Worm (Caenorhabditis elegans): Measurements from ENCODE around the gene F08F8.11.
A peak's percentile ranks its signal among the peaks of the same experiment; 100 is the strongest.

F08F8.11 gene

ce11 chrIII:7331671-7332070 lies 34.0 kb upstream of the F08F8.11 start:
- no peak for TF ChIP-seq lin-13 (tag; optimal IDR thresholded peaks at IDR 0.05)
- no peak for TF ChIP-seq pha-4 (tag; optimal IDR thresholded peaks at IDR 0.05)
- TF ChIP-seq unc-39 (tag; optimal IDR thresholded peaks at IDR 0.05) = no peak
- TF ChIP-seq unc-62 (GFP tag; optimal IDR thresholded peaks at IDR 0.05) = no peak

ce11 chrIII:7335220-7335619 lies 30.5 kb upstream of the F08F8.11 start, which contains the start of gene F56C9.10:
Gene F56C9.10 (minus strand): TSS chrIII:7335316.
- peak; percentile 83 for TF ChIP-seq unc-62 (GFP tag; optimal IDR thresholded peaks at IDR 0.05)
- TF ChIP-seq snpc-4 (tag; optimal IDR thresholded peaks at IDR 0.05) = no peak
- peak; percentile 48 for TF ChIP-seq nhr-237 (tag; optimal IDR thresholded peaks at IDR 0.05)
- no peak for TF ChIP-seq zip-8 (tag; optimal IDR thresholded peaks at IDR 0.05)
- TF ChIP-seq sptf-1 (tag; optimal IDR thresholded peaks at IDR 0.05) = no peak
- TF ChIP-seq unc-39 (tag; optimal IDR thresholded peaks at IDR 0.05) = no peak
- TF ChIP-seq nhr-2 (tag; optimal IDR thresholded peaks at IDR 0.05) = no peak
- no peak for TF ChIP-seq lsy-2 (tag; optimal IDR thresholded peaks at IDR 0.05)
- TF ChIP-seq ham-2 (GFP tag; optimal IDR thresholded peaks at IDR 0.05) = peak; percentile 9
- TF ChIP-seq lin-32 (GFP tag; optimal IDR thresholded peaks at IDR 0.05) = no peak
- peak; percentile 65 for TF ChIP-seq unc-120 (tag; optimal IDR thresholded peaks at IDR 0.05; ENCODE audit: poor library complexity, severe bottlenecking)
- TF ChIP-seq nhr-76 (tag; optimal IDR thresholded peaks at IDR 0.05) = no peak
- TF ChIP-seq mab-5 (tag; optimal IDR thresholded peaks at IDR 0.05) = no peak
- TF ChIP-seq pha-4 (tag; optimal IDR thresholded peaks at IDR 0.05) = no peak
- TF ChIP-seq M03D4.4 (tag; optimal IDR thresholded peaks at IDR 0.05) = no peak
- TF ChIP-seq elt-3 (tag; optimal IDR thresholded peaks at IDR 0.05) = no peak
- TF ChIP-seq ceh-43 (GFP tag; optimal IDR thresholded peaks at IDR 0.05) = no peak
- TF ChIP-seq mep-1 (tag; optimal IDR thresholded peaks at IDR 0.05) = peak; percentile 14
- no peak for TF ChIP-seq elt-1 (tag; optimal IDR thresholded peaks at IDR 0.05; ENCODE audit: borderline replicate concordance, insufficient read depth)
- TF ChIP-seq ztf-11 (tag; optimal IDR thresholded peaks at IDR 0.05) = no peak
- TF ChIP-seq lin-13 (tag; optimal IDR thresholded peaks at IDR 0.05) = no peak
- peak; percentile 66 for TF ChIP-seq blmp-1 (tag; optimal IDR thresholded peaks at IDR 0.05)
- peak; percentile 15 for TF ChIP-seq cnd-1 (tag; optimal IDR thresholded peaks at IDR 0.05)
- peak; percentile 77 for TF ChIP-seq hlh-1 (tag; optimal IDR thresholded peaks at IDR 0.05)
- no peak for TF ChIP-seq ceh-83 (GFP tag; optimal IDR thresholded peaks at IDR 0.05)
- TF ChIP-seq ceh-39 (tag; optimal IDR thresholded peaks at IDR 0.05) = no peak
- TF ChIP-seq sem-2 (GFP tag; optimal IDR thresholded peaks at IDR 0.05) = no peak
- no peak for TF ChIP-seq drap-1 (GFP tag; optimal IDR thresholded peaks at IDR 0.05)
- TF ChIP-seq nhr-28 (tag; optimal IDR thresholded peaks at IDR 0.05) = no peak
- peak; percentile 6 for TF ChIP-seq mls-2 (tag; optimal IDR thresholded peaks at IDR 0.05)
- TF ChIP-seq ces-1 (GFP tag; optimal IDR thresholded peaks at IDR 0.05) = peak; percentile 32
- no peak for TF ChIP-seq bed-3 (GFP tag; optimal IDR thresholded peaks at IDR 0.05)
- no peak for TF ChIP-seq flh-1 (GFP tag; optimal IDR thresholded peaks at IDR 0.05)
- TF ChIP-seq nhr-12 (tag; optimal IDR thresholded peaks at IDR 0.05) = no peak
- TF ChIP-seq tbx-8 (GFP tag; optimal IDR thresholded peaks at IDR 0.05) = no peak

ce11 chrIII:7336214-7336613 lies 29.5 kb upstream of the F08F8.11 start, which contains the start of gene gsp-2:
Gene gsp-2 (plus strand): TSS chrIII:7336587.
- no peak for TF ChIP-seq elt-1 (tag; optimal IDR thresholded peaks at IDR 0.05; ENCODE audit: borderline replicate concordance, insufficient read depth)
- TF ChIP-seq nhr-76 (tag; optimal IDR thresholded peaks at IDR 0.05) = no peak
- TF ChIP-seq drap-1 (GFP tag; optimal IDR thresholded peaks at IDR 0.05) = peak; percentile 43
- TF ChIP-seq ceh-39 (tag; optimal IDR thresholded peaks at IDR 0.05) = no peak
- TF ChIP-seq ztf-11 (tag; optimal IDR thresholded peaks at IDR 0.05) = no peak
- no peak for TF ChIP-seq ham-2 (GFP tag; optimal IDR thresholded peaks at IDR 0.05)
- no peak for TF ChIP-seq blmp-1 (tag; optimal IDR thresholded peaks at IDR 0.05)
- no peak for TF ChIP-seq zip-8 (tag; optimal IDR thresholded peaks at IDR 0.05)
- TF ChIP-seq mab-5 (tag; optimal IDR thresholded peaks at IDR 0.05) = no peak
- TF ChIP-seq nhr-12 (tag; optimal IDR thresholded peaks at IDR 0.05) = no peak
- TF ChIP-seq mls-2 (tag; optimal IDR thresholded peaks at IDR 0.05) = no peak
- no peak for TF ChIP-seq lin-32 (GFP tag; optimal IDR thresholded peaks at IDR 0.05)
- no peak for TF ChIP-seq M03D4.4 (tag; optimal IDR thresholded peaks at IDR 0.05)
- no peak for TF ChIP-seq ceh-43 (GFP tag; optimal IDR thresholded peaks at IDR 0.05)
- peak; percentile 73 for TF ChIP-seq nhr-237 (tag; optimal IDR thresholded peaks at IDR 0.05)
- peak; percentile 43 for TF ChIP-seq pha-4 (tag; optimal IDR thresholded peaks at IDR 0.05)
- no peak for TF ChIP-seq ceh-83 (GFP tag; optimal IDR thresholded peaks at IDR 0.05)
- no peak for TF ChIP-seq elt-3 (tag; optimal IDR thresholded peaks at IDR 0.05)
- no peak for TF ChIP-seq bed-3 (GFP tag; optimal IDR thresholded peaks at IDR 0.05)
- peak; percentile 29 for TF ChIP-seq sptf-1 (tag; optimal IDR thresholded peaks at IDR 0.05)
- TF ChIP-seq mep-1 (tag; optimal IDR thresholded peaks at IDR 0.05) = peak; percentile 84
- TF ChIP-seq ces-1 (GFP tag; optimal IDR thresholded peaks at IDR 0.05) = peak; percentile 45
- no peak for TF ChIP-seq unc-39 (tag; optimal IDR thresholded peaks at IDR 0.05)
- TF ChIP-seq snpc-4 (tag; optimal IDR thresholded peaks at IDR 0.05) = no peak
- peak; percentile 95 for TF ChIP-seq lsy-2 (tag; optimal IDR thresholded peaks at IDR 0.05)
- TF ChIP-seq flh-1 (GFP tag; optimal IDR thresholded peaks at IDR 0.05) = no peak
- TF ChIP-seq lin-13 (tag; optimal IDR thresholded peaks at IDR 0.05) = peak; percentile 33
- TF ChIP-seq sem-2 (GFP tag; optimal IDR thresholded peaks at IDR 0.05) = no peak
- no peak for TF ChIP-seq nhr-28 (tag; optimal IDR thresholded peaks at IDR 0.05)
- TF ChIP-seq tbx-8 (GFP tag; optimal IDR thresholded peaks at IDR 0.05) = no peak
- TF ChIP-seq hlh-1 (tag; optimal IDR thresholded peaks at IDR 0.05) = peak; percentile 59
- TF ChIP-seq unc-120 (tag; optimal IDR thresholded peaks at IDR 0.05; ENCODE audit: poor library complexity, severe bottlenecking) = peak; percentile 7
- no peak for TF ChIP-seq unc-62 (GFP tag; optimal IDR thresholded peaks at IDR 0.05)
